Worm (Caenorhabditis elegans) whole organism, L4 larva: Measurements from ENCODE around the gene srh-2.

Experiments
- dve-1 ChIP-seq: sonication (generic microtip); optimal IDR thresholded peaks from 2 replicates; lab custom pipeline; 2017; ENCODE audit warnings: antibody characterized with exemption, mild to moderate bottlenecking, missing genetic modification characterization, missing compliant biosample characterization; ENCODE audit not compliant: insufficient read depth
- hlh-30 ChIP-seq: sonication (generic microtip); optimal IDR thresholded peaks from 2 replicates; lab custom pipeline; 2017; ENCODE audit warnings: antibody characterized with exemption, mild to moderate bottlenecking, missing genetic modification characterization, missing compliant biosample characterization; ENCODE audit not compliant: insufficient read depth
- lin-15B ChIP-seq: fragments of 150-350 bp; sonication (generic microtip); optimal IDR thresholded peaks from 3 replicates; lab custom pipeline; 2014; ENCODE audit warnings: missing biosample characterization, missing genetic modification characterization
- madf-9 ChIP-seq: fragments of 200-800 bp; sonication (Bioruptor generic); conservative IDR thresholded peaks from 2 replicates; pipeline ENCODE4 v1.3.6; 2022; ENCODE audit warnings: missing genetic modification reagents, missing genetic modification characterization, missing compliant biosample characterization
- mep-1 ChIP-seq: fragments of 150-350 bp; sonication (generic microtip); optimal IDR thresholded peaks from 3 replicates; lab custom pipeline; 2014; ENCODE audit warnings: missing biosample characterization, missing genetic modification characterization
- nhr-111 ChIP-seq: fragments of 200-800 bp; sonication (Bioruptor generic); optimal IDR thresholded peaks from 2 replicates; lab custom pipeline; 2018; ENCODE audit warnings: mild to moderate bottlenecking, missing genetic modification characterization, missing compliant biosample characterization
- skn-1 ChIP-seq: fragments of 150-350 bp; optimal IDR thresholded peaks from 2 replicates; lab custom pipeline; 2014; ENCODE audit warnings: missing biosample characterization, missing genetic modification characterization
- unc-130 ChIP-seq: sonication (generic microtip); optimal IDR thresholded peaks from 2 replicates; lab custom pipeline; 2016; ENCODE audit warnings: missing genetic modification reagents, missing genetic modification characterization, missing compliant biosample characterization
- unc-62 ChIP-seq, 3 experiments: fragments of 150-350 bp in 1 of 3; sonication (generic microtip); optimal IDR thresholded peaks in 2 of 3; peaks in 1 of 3; 1 replicate in 1 of 3; 2 replicates in 2 of 3; lab custom pipeline; 2014 to 2017; ENCODE audit warnings: missing biosample characterization in 3 of 3, missing genetic modification characterization in 3 of 3, missing genetic modification reagents in 3 of 3, missing genotype in 1 of 3

DNA sequence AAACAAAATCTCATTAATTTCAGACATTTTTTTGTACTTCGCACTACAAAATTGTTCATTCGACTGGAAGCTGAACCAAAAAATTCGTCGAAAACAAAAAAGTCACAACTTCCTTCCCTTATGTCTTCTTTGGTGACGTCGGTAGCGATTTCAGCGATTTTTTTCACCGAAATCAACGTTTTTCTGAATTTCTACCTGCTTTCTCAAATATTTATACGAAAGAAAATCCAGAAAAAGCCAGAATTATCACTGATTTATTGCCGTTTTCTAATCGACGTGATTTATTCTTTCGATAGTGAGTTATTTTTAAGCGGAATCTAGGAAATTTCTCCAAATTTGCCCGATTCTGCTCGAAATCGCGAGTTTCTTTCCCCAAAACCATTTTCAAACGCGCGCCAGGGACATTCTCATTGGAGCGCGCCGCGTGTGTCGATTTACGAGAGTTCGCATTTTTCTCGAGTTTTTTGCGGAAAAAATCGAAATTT, 46.8 kb downstream of the srh-2 start, which contains the start of gene srbc-58:
- TF ChIP-seq skn-1 (tag; lab: Kevin White, UChicago): no peak
- no peak for TF ChIP-seq hlh-30
- no peak for TF ChIP-seq dve-1 (tag; lab: Kevin White, UChicago)
- no peak for TF ChIP-seq lin-15B (tag; lab: Kevin White, UChicago)
- TF ChIP-seq nhr-111 (GFP tag; lab: Kevin White, UChicago): no peak
- TF ChIP-seq mep-1 (tag; lab: Kevin White, UChicago): no peak
- TF ChIP-seq madf-9 (GFP tag; lab: Robert Waterston, UW): no peak
- TF ChIP-seq unc-62 (GFP tag; optimal IDR thresholded peaks at IDR 0.05 in 1 of 2; lab: Kevin White, UChicago): no peak
- TF ChIP-seq unc-62 (tag; optimal IDR thresholded peaks at IDR 0.05; lab: Kevin White, UChicago): no peak
- peak; percentile 6 for TF ChIP-seq unc-130 (GFP tag; lab: Kevin White, UChicago)
